Fruit fly (Drosophila melanogaster) whole organism, embryonic: ENCODE measurements around the gene LanB1.

Experiments used
- ATbp ChIP-seq: fragments of 200-800 bp; sonication (Bioruptor generic); optimal IDR thresholded peaks from 2 replicates; lab custom pipeline; 2017; ENCODE audit warnings: missing biosample characterization, mild to moderate bottlenecking, missing genetic modification characterization, missing genetic modification reagents
- Bgb ChIP-seq: fragments of 200-800 bp; sonication (Bioruptor generic); IDR thresholded peaks from 2 replicates; pipeline ENCODE4 v1.3.6; 2022; ENCODE audit warnings: missing biosample characterization, missing genetic modification characterization; ENCODE audit not compliant: partially characterized antibody
- CG10267 ChIP-seq: fragments of 200-800 bp; sonication (Bioruptor generic); optimal IDR thresholded peaks from 2 replicates; lab custom pipeline; 2018; ENCODE audit warnings: missing biosample characterization, mild to moderate bottlenecking, missing genetic modification characterization, moderate library complexity
- CG11247 ChIP-seq: fragments of 200-800 bp; sonication (Bioruptor generic); IDR thresholded peaks from 2 replicates; pipeline ENCODE4 v1.3.6; 2022; ENCODE audit warnings: missing biosample characterization, missing genetic modification characterization
- CG11456 ChIP-seq: fragments of 200-800 bp; sonication (Bioruptor generic); IDR thresholded peaks from 3 replicates; pipeline ENCODE4 v1.3.6; 2022; ENCODE audit warnings: missing biosample characterization, missing genetic modification characterization
- CG11695 ChIP-seq: fragments of 200-800 bp; sonication (Bioruptor generic); IDR thresholded peaks from 3 replicates; pipeline ENCODE4 v1.3.6; 2022; ENCODE audit warnings: missing biosample characterization, missing genetic modification characterization
- CG13296 ChIP-seq: fragments of 200-800 bp; sonication (Bioruptor generic); optimal IDR thresholded peaks from 3 replicates; lab custom pipeline; 2018; ENCODE audit warnings: missing biosample characterization, mild to moderate bottlenecking, missing genetic modification characterization
- CG15269 ChIP-seq: fragments of 200-800 bp; sonication (Bioruptor generic); optimal IDR thresholded peaks from 2 replicates; lab custom pipeline; 2018; ENCODE audit warnings: missing biosample characterization, mild to moderate bottlenecking, missing genetic modification characterization, moderate library complexity
- CG1529 ChIP-seq: fragments of 200-800 bp; sonication (Bioruptor generic); optimal IDR thresholded peaks from 3 replicates; lab custom pipeline; 2018; ENCODE audit warnings: missing biosample characterization, missing genetic modification characterization
- CG1602 ChIP-seq: fragments of 200-800 bp; sonication (Bioruptor generic); optimal IDR thresholded peaks from 3 replicates; lab custom pipeline; 2016; ENCODE audit warnings: missing biosample characterization, missing genetic modification characterization
- CG2202 ChIP-seq: fragments of 200-800 bp; sonication (Bioruptor generic); optimal IDR thresholded peaks from 2 replicates; lab custom pipeline; 2018; ENCODE audit warnings: missing biosample characterization, mild to moderate bottlenecking, missing genetic modification characterization
- CG4707 ChIP-seq: fragments of 200-800 bp; sonication (Bioruptor generic); optimal IDR thresholded peaks from 2 replicates; lab custom pipeline; 2018; ENCODE audit warnings: missing biosample characterization, mild to moderate bottlenecking, missing genetic modification characterization, moderate library complexity
- CG6175 ChIP-seq: fragments of 200-800 bp; sonication (Bioruptor generic); IDR thresholded peaks from 3 replicates; pipeline ENCODE4 v1.3.6; 2022; ENCODE audit warnings: missing biosample characterization, missing genetic modification characterization
- CG7372 ChIP-seq: fragments of 200-800 bp; sonication (Bioruptor generic); IDR thresholded peaks from 2 replicates; pipeline ENCODE4 v1.3.6; 2022; ENCODE audit warnings: missing biosample characterization, missing genetic modification characterization
- CG7839 ChIP-seq: fragments of 200-800 bp; sonication (Bioruptor generic); optimal IDR thresholded peaks from 3 replicates; lab custom pipeline; 2018; ENCODE audit warnings: missing biosample characterization, mild to moderate bottlenecking, missing genetic modification characterization, moderate library complexity
- CG7963 ChIP-seq: fragments of 200-800 bp; sonication (Bioruptor generic); IDR thresholded peaks from 3 replicates; pipeline ENCODE4 v1.3.6; 2022; ENCODE audit warnings: missing biosample characterization, missing genetic modification characterization; ENCODE audit not compliant: partially characterized antibody
- CG8924 ChIP-seq: fragments of 200-800 bp; optimal IDR thresholded peaks from 3 replicates; lab custom pipeline; 2019; ENCODE audit warnings: missing biosample characterization, mild to moderate bottlenecking, missing genetic modification characterization, moderate library complexity
- CG8944 ChIP-seq: fragments of 200-800 bp; sonication (Bioruptor generic); optimal IDR thresholded peaks from 3 replicates; lab custom pipeline; 2016; ENCODE audit warnings: missing biosample characterization, missing genetic modification characterization
- CTCF ChIP-seq: fragments of 200-800 bp; sonication (Bioruptor generic); optimal IDR thresholded peaks from 2 replicates; lab custom pipeline; 2017; ENCODE audit warnings: missing biosample characterization, mild to moderate bottlenecking, missing genetic modification characterization, moderate library complexity
- Camta ChIP-seq: fragments of 200-800 bp; sonication (Bioruptor generic); optimal IDR thresholded peaks from 2 replicates; lab custom pipeline; 2016; ENCODE audit warnings: missing biosample characterization, missing genetic modification characterization
- CkIIα-i1 ChIP-seq: fragments of 200-800 bp; sonication (Bioruptor generic); IDR thresholded peaks from 2 replicates; pipeline ENCODE4 v1.3.6; 2022; ENCODE audit warnings: missing biosample characterization, missing genetic modification characterization
- Dll ChIP-seq: fragments of 200-800 bp; sonication (Bioruptor generic); IDR thresholded peaks from 4 replicates; pipeline ENCODE4 v1.3.6; 2022; ENCODE audit warnings: missing biosample characterization, missing genetic modification characterization; ENCODE audit not compliant: partially characterized antibody
- ERR ChIP-seq: fragments of 200-800 bp; sonication (Bioruptor generic); optimal IDR thresholded peaks from 2 replicates; lab custom pipeline; 2016; ENCODE audit warnings: missing biosample characterization, missing genetic modification characterization
- Gug ChIP-seq: fragments of 200-800 bp; sonication (Bioruptor generic); IDR thresholded peaks from 4 replicates; pipeline ENCODE4 v1.3.6; 2022; ENCODE audit warnings: missing biosample characterization, missing genetic modification characterization
- Hand ChIP-seq: fragments of 200-800 bp; sonication (Bioruptor generic); optimal IDR thresholded peaks from 2 replicates; lab custom pipeline; 2017; ENCODE audit warnings: mild to moderate bottlenecking, missing biosample characterization, missing genetic modification reagents, missing genetic modification characterization
- Hr78 ChIP-seq, 2 experiments: fragments of 200-800 bp in 1 of 2; fragments of >200 bp in 1 of 2; sonication (Bioruptor generic) in 1 of 2; optimal IDR thresholded peaks; 2 replicates each; lab custom pipeline; 2017 to 2019; ENCODE audit warnings: missing biosample characterization in 2 of 2, missing genetic modification characterization in 2 of 2, mild to moderate bottlenecking in 1 of 2, moderate library complexity in 1 of 2
- MBD-R2 ChIP-seq: fragments of 200-800 bp; sonication (Bioruptor generic); IDR thresholded peaks from 2 replicates; pipeline ENCODE4 v1.3.6; 2022; ENCODE audit warnings: missing biosample characterization, missing genetic modification characterization
- Neu2 ChIP-seq: fragments of 200-800 bp; sonication (Bioruptor generic); optimal IDR thresholded peaks from 3 replicates; lab custom pipeline; 2016; ENCODE audit warnings: missing biosample characterization, missing genetic modification characterization, borderline replicate concordance
- Opbp ChIP-seq: fragments of 200-800 bp; sonication (Bioruptor generic); IDR thresholded peaks from 3 replicates; pipeline ENCODE4 v1.3.6; 2022; ENCODE audit warnings: missing biosample characterization, missing genetic modification characterization; ENCODE audit not compliant: partially characterized antibody
- Sry-δ ChIP-seq: fragments of 200-800 bp; sonication (Bioruptor generic); optimal IDR thresholded peaks from 2 replicates; lab custom pipeline; 2016; ENCODE audit warnings: missing biosample characterization, missing genetic modification characterization
- br ChIP-seq: fragments of >200 bp; optimal IDR thresholded peaks from 2 replicates; lab custom pipeline; 2017
- bsh ChIP-seq, 2 experiments: fragments of 200-800 bp; sonication (Bioruptor generic); optimal IDR thresholded peaks; 2 replicates each; lab custom pipeline; 2017 to 2018; ENCODE audit warnings: mild to moderate bottlenecking in 2 of 2, missing biosample characterization in 2 of 2, missing genetic modification characterization in 2 of 2, moderate library complexity in 1 of 2
- btn ChIP-seq: fragments of 200-800 bp; sonication (Bioruptor generic); optimal IDR thresholded peaks from 2 replicates; lab custom pipeline; 2016; ENCODE audit warnings: missing biosample characterization, missing genetic modification characterization
- chm ChIP-seq: fragments of 200-800 bp; sonication (Bioruptor generic); IDR thresholded peaks from 2 replicates; pipeline ENCODE4 v1.3.6; 2022; ENCODE audit warnings: missing biosample characterization, missing genetic modification characterization
- chn ChIP-seq: fragments of 200-800 bp; sonication (Bioruptor generic); optimal IDR thresholded peaks from 2 replicates; lab custom pipeline; 2016; ENCODE audit warnings: missing biosample characterization, missing genetic modification characterization
- cwo ChIP-seq: fragments of 200-800 bp; sonication (Bioruptor generic); optimal IDR thresholded peaks from 3 replicates; lab custom pipeline; 2017; ENCODE audit warnings: missing biosample characterization, missing genetic modification characterization, mild to moderate bottlenecking, moderate library complexity, missing genetic modification reagents
- dimm ChIP-seq: fragments of 200-800 bp; sonication (Bioruptor generic); IDR thresholded peaks from 2 replicates; pipeline ENCODE4 v1.3.6; 2022; ENCODE audit warnings: missing biosample characterization, missing genetic modification characterization
- esg ChIP-seq: fragments of 200-800 bp; sonication (Bioruptor generic); conservative IDR thresholded peaks from 2 replicates; pipeline ENCODE4 v1.3.6; 2022; ENCODE audit warnings: missing biosample characterization, missing genetic modification characterization
- grau ChIP-seq: fragments of 200-800 bp; optimal IDR thresholded peaks from 3 replicates; lab custom pipeline; 2019; ENCODE audit warnings: missing biosample characterization, mild to moderate bottlenecking, missing genetic modification characterization, moderate library complexity
- grn ChIP-seq: fragments of 200-800 bp; sonication (Bioruptor generic); optimal IDR thresholded peaks from 3 replicates; lab custom pipeline; 2017; ENCODE audit warnings: missing biosample characterization, missing genetic modification characterization
- hb ChIP-seq: fragments of 200-800 bp; sonication (Bioruptor generic); IDR thresholded peaks from 3 replicates; pipeline ENCODE4 v1.3.6; 2022; ENCODE audit warnings: missing biosample characterization, missing genetic modification characterization; ENCODE audit not compliant: partially characterized antibody
- hbn ChIP-seq: fragments of 200-800 bp; sonication (Bioruptor generic); IDR thresholded peaks from 2 replicates; pipeline ENCODE4 v1.3.6; 2022; ENCODE audit warnings: missing biosample characterization, missing genetic modification characterization; ENCODE audit not compliant: partially characterized antibody
- lov ChIP-seq, 2 experiments: fragments of 200-800 bp in 1 of 2; fragments of >200 bp in 1 of 2; sonication (Bioruptor generic) in 1 of 2; IDR thresholded peaks in 1 of 2; optimal IDR thresholded peaks in 1 of 2; 2 replicates in 1 of 2; 3 replicates in 1 of 2; pipeline versions ENCODE4 v1.3.6 to Lab custom; 2017 to 2022; ENCODE audit warnings: missing biosample characterization in 1 of 2, missing genetic modification characterization in 1 of 2
- pb ChIP-seq: fragments of 200-800 bp; sonication (Bioruptor generic); optimal IDR thresholded peaks from 3 replicates; lab custom pipeline; 2016; ENCODE audit warnings: missing biosample characterization, missing genetic modification characterization
- prd ChIP-seq, 3 experiments: fragments of >200 bp in 2 of 3; fragments of 200-800 bp in 1 of 3; sonication (Bioruptor generic) in 1 of 3; optimal IDR thresholded peaks in 2 of 3; IDR thresholded peaks in 1 of 3; 2 replicates in 2 of 3; 3 replicates in 1 of 3; pipeline versions ENCODE4 v1.3.6 to Lab custom; 2017 to 2022; ENCODE audit warnings: missing biosample characterization in 1 of 3, missing genetic modification characterization in 1 of 3
- psq ChIP-seq: fragments of 200-800 bp; sonication (Bioruptor generic); optimal IDR thresholded peaks from 2 replicates; lab custom pipeline; 2017; ENCODE audit warnings: missing biosample characterization, missing genetic modification characterization
- vfl ChIP-seq: fragments of 200-800 bp; sonication (Bioruptor generic); optimal IDR thresholded peaks from 2 replicates; lab custom pipeline; 2016; ENCODE audit warnings: missing biosample characterization, missing genetic modification characterization
- wor ChIP-seq: fragments of 200-800 bp; sonication (Bioruptor generic); IDR thresholded peaks from 2 replicates; pipeline ENCODE4 v1.3.6; 2022; ENCODE audit warnings: missing biosample characterization, missing genetic modification characterization

Gene LanB1

dm6 chr2L:7799804-7800433 is 11.3 kb upstream of the LanB1 start, which contains the start of the genes Herp and r2d2 (continued):
- TF ChIP-seq Bgb (GFP tag; lab: Robert Waterston, UW) (peak; percentile 77), cwo (peak; percentile 79), CG10267 (peak; percentile 82), CG6175 (GFP tag; lab: Robert Waterston, UW) (peak; percentile 84), CG11247 (peak; percentile 86), hb (0 out of 3 replicates have a peak, but pooled peaks have one; percentile 26), CG7372 (peak; percentile 92), chn (GFP tag; lab: Kevin White, UChicago) (peak; percentile 91), lov (optimal IDR thresholded peaks at IDR 0.05; lab: Kevin White, UChicago) (no peak), lov (GFP tag; IDR thresholded peaks at IDR 0.05; lab: Robert Waterston, UW) (no peak), CG15269 (tag; lab: Kevin White, UChicago) (peak; percentile 90), CTCF (peak; percentile 36), grn (GFP tag; lab: Kevin White, UChicago) (peak; percentile 28), CG7963 (no peak), CG1529 (GFP tag; lab: Kevin White, UChicago) (peak; percentile 52), chm (GFP tag; lab: Robert Waterston, UW) (peak; percentile 77), CG4707 (GFP tag; lab: Kevin White, UChicago) (peak; percentile 50), CG11456 (GFP tag; lab: Robert Waterston, UW) (peak; percentile 88), ATbp (GFP tag; lab: Kevin White, UChicago) (peak; percentile 67), bsh (GFP tag; optimal IDR thresholded peaks at IDR 0.05; lab: Kevin White, UChicago) (peak in 1 of 2 experiments; percentile 85), btn (GFP tag; lab: Kevin White, UChicago) (peak; percentile 81), CG13296 (GFP tag; lab: Kevin White, UChicago) (peak; percentile 92), CG7839 (peak; percentile 91), hbn (GFP tag; lab: Robert Waterston, UW) (peak; percentile 73), CG2202 (tag; lab: Kevin White, UChicago) (peak; percentile 76), Hr78 (GFP tag; optimal IDR thresholded peaks at IDR 0.05; lab: Kevin White, UChicago) (peak in 1 of 2 experiments; percentile 91), CG11695 (GFP tag; lab: Robert Waterston, UW) (peak; percentile 90), wor (GFP tag; lab: Robert Waterston, UW) (peak; percentile 84), Camta (GFP tag; lab: Kevin White, UChicago) (peak; percentile 94), CG1602 (GFP tag; lab: Kevin White, UChicago) (peak; percentile 89), psq (GFP tag; lab: Kevin White, UChicago) (peak; percentile 54), grau (tag; lab: Kevin White, UChicago) (peak; percentile 91), dimm (GFP tag; lab: Robert Waterston, UW) (peak; percentile 53), br (no peak), vfl (GFP tag; lab: Kevin White, UChicago) (peak; percentile 83), Neu2 (GFP tag; lab: Kevin White, UChicago) (peak; percentile 72), Hand (peak; percentile 75), Dll (GFP tag; lab: Robert Waterston, UW) (peak; percentile 93), Opbp (peak; percentile 63; the same call in 1 of the 3 replicates), CkIIα-i1 (GFP tag; lab: Robert Waterston, UW) (no peak), CG8944 (GFP tag; lab: Kevin White, UChicago) (peak; percentile 93), Gug (GFP tag; lab: Robert Waterston, UW) (peak; percentile 88), esg (GFP tag; lab: Robert Waterston, UW) (peak; percentile 90), Sry-δ (GFP tag; lab: Kevin White, UChicago) (peak; percentile 86), prd (optimal IDR thresholded peaks at IDR 0.05; lab: Kevin White, UChicago) (no peak), prd (GFP tag; IDR thresholded peaks at IDR 0.05; lab: Robert Waterston, UW) (peak; percentile 92), CG8924 (tag; lab: Kevin White, UChicago) (peak; percentile 88), pb (GFP tag; lab: Kevin White, UChicago) (peak; percentile 93), MBD-R2 (GFP tag; lab: Robert Waterston, UW) (peak; percentile 54; the same call in 1 of the 2 replicates), ERR (GFP tag; lab: Kevin White, UChicago) (peak; percentile 82)
